Worm (Caenorhabditis elegans) whole organism, mixed stage, embryonic: ENCODE data around the gene srx-34.

Source experiments
- blmp-1 ChIP-seq: fragments of 150-350 bp; optimal IDR thresholded peaks from 2 replicates; lab custom pipeline; 2014; ENCODE audit warnings: missing biosample characterization, missing genetic modification characterization
- ceh-43 ChIP-seq: fragments of 200-800 bp; sonication (Bioruptor generic); optimal IDR thresholded peaks from 2 replicates; lab custom pipeline; 2018; ENCODE audit warnings: mild to moderate bottlenecking, missing genetic modification characterization, moderate library complexity, missing compliant biosample characterization
- drap-1 ChIP-seq: fragments of 200-800 bp; sonication (Bioruptor generic); optimal IDR thresholded peaks from 3 replicates; lab custom pipeline; 2018; ENCODE audit warnings: mild to moderate bottlenecking, missing genetic modification characterization, missing compliant biosample characterization
- elt-1 ChIP-seq: sonication (generic microtip); optimal IDR thresholded peaks from 2 replicates; lab custom pipeline; 2017; ENCODE audit warnings: missing genetic modification characterization, mild to moderate bottlenecking, missing compliant biosample characterization, antibody characterized with exemption, moderate library complexity, borderline replicate concordance; ENCODE audit not compliant: insufficient read depth
- lin-13 ChIP-seq: fragments of 150-350 bp; optimal IDR thresholded peaks from 2 replicates; lab custom pipeline; 2014; ENCODE audit warnings: missing biosample characterization, missing genetic modification characterization
- lsy-2 ChIP-seq: fragments of 150-350 bp; optimal IDR thresholded peaks from 2 replicates; lab custom pipeline; 2014; ENCODE audit warnings: missing biosample characterization, missing genetic modification characterization
- mab-5 ChIP-seq: fragments of 150-350 bp; optimal IDR thresholded peaks from 2 replicates; lab custom pipeline; 2014; ENCODE audit warnings: missing biosample characterization, missing genetic modification characterization
- mep-1 ChIP-seq: fragments of 150-350 bp; optimal IDR thresholded peaks from 2 replicates; lab custom pipeline; 2017; ENCODE audit warnings: missing biosample characterization, missing genetic modification reagents, missing genetic modification characterization, inconsistent platforms
- nhr-12 ChIP-seq: fragments of 150-350 bp; optimal IDR thresholded peaks from 2 replicates; lab custom pipeline; 2014; ENCODE audit warnings: missing biosample characterization, missing genetic modification characterization
- nhr-237 ChIP-seq: fragments of 150-350 bp; optimal IDR thresholded peaks from 2 replicates; lab custom pipeline; 2014; ENCODE audit warnings: missing biosample characterization, missing genetic modification characterization
- snpc-4 ChIP-seq: fragments of 150-350 bp; optimal IDR thresholded peaks from 2 replicates; lab custom pipeline; 2014; ENCODE audit warnings: missing biosample characterization, missing genetic modification characterization
- unc-62 ChIP-seq: fragments of 150-350 bp; optimal IDR thresholded peaks from 2 replicates; lab custom pipeline; 2014; ENCODE audit warnings: missing biosample characterization, missing genetic modification reagents, missing genetic modification characterization
- ztf-11 ChIP-seq: fragments of 150-350 bp; optimal IDR thresholded peaks from 2 replicates; lab custom pipeline; 2014; ENCODE audit warnings: missing biosample characterization, missing genetic modification characterization

ce11 chrV:7123188-7123708 is 3.2 kb upstream of the srx-34 start, which contains the start of gene lmd-5:
- TF ChIP-seq lin-13 (tag; lab: Kevin White, UChicago) (no peak), drap-1 (no peak), blmp-1 (tag; lab: Kevin White, UChicago) (no peak), lsy-2 (no peak), nhr-12 (no peak), mab-5 (tag; lab: Kevin White, UChicago) (no peak), nhr-237 (no peak), ceh-43 (GFP tag; lab: Kevin White, UChicago) (no peak), snpc-4 (tag; lab: Kevin White, UChicago) (no peak), elt-1 (no peak), mep-1 (tag; lab: Kevin White, UChicago) (no peak), ztf-11 (no peak), unc-62 (no peak)
